Worm (Caenorhabditis elegans) whole organism, mixed stage, embryonic: Measurements from ENCODE around the gene C28H8.5.

ENCODE experiments used
- blmp-1 ChIP-seq: fragments of 150-350 bp; optimal IDR thresholded peaks from 2 replicates; lab custom pipeline; 2014; ENCODE audit warnings: missing biosample characterization, missing genetic modification characterization
- flh-1 ChIP-seq: fragments of 200-800 bp; sonication (Bioruptor generic); optimal IDR thresholded peaks from 2 replicates; lab custom pipeline; 2018; ENCODE audit warnings: mild to moderate bottlenecking, missing genetic modification characterization, moderate library complexity, missing compliant biosample characterization
- lin-13 ChIP-seq: fragments of 150-350 bp; optimal IDR thresholded peaks from 2 replicates; lab custom pipeline; 2014; ENCODE audit warnings: missing biosample characterization, missing genetic modification characterization
- nhr-12 ChIP-seq: fragments of 150-350 bp; optimal IDR thresholded peaks from 2 replicates; lab custom pipeline; 2014; ENCODE audit warnings: missing biosample characterization, missing genetic modification characterization
- nhr-28 ChIP-seq: fragments of 150-350 bp; optimal IDR thresholded peaks from 2 replicates; lab custom pipeline; 2014; ENCODE audit warnings: missing biosample characterization, missing genetic modification characterization
- ztf-11 ChIP-seq: fragments of 150-350 bp; optimal IDR thresholded peaks from 2 replicates; lab custom pipeline; 2014; ENCODE audit warnings: missing biosample characterization, missing genetic modification characterization

DNA sequence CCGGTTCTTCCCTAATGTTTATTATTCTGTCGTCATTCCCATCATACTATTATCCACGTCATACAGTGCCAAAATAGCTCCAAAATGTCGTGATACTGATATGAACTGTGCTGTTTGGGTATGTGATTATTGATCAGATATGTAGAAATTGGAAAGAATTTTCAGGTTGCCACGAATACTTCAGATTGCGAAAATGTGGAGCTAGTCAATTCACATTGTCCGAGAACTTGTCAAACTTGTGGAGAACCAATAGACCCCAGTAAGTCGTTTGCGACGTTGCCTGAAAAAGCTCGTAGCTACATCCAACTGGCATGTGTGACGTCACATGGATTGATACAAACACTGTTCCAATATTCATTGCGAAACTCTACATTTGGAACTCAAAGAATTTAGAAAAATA lies 352 bp downstream of the C28H8.5 start:
- no peak for TF ChIP-seq blmp-1
- TF ChIP-seq flh-1 (GFP tag; lab: Kevin White, UChicago), result no peak
- TF ChIP-seq ztf-11 (tag; lab: Kevin White, UChicago), result no peak
- TF ChIP-seq lin-13 (tag; lab: Kevin White, UChicago), result no peak
- TF ChIP-seq nhr-12 (tag; lab: Kevin White, UChicago), result no peak
- TF ChIP-seq nhr-28 (tag; lab: Kevin White, UChicago), result no peak
